Worm (Caenorhabditis elegans) whole organism, L4 larva: ENCODE data around the gene B0280.9.
A peak's percentile ranks its signal among the peaks of the same experiment; 100 is the strongest.

Experiments used
- D1046.2 ChIP-seq: fragments of 200-800 bp; sonication (Bioruptor generic); IDR thresholded peaks from 2 replicates; pipeline ENCODE4 v1.3.6; 2022; ENCODE audit warnings: missing genetic modification characterization, missing compliant biosample characterization
- F37D6.2 ChIP-seq: sonication (generic microtip); optimal IDR thresholded peaks from 2 replicates; lab custom pipeline; 2016; ENCODE audit warnings: mild to moderate bottlenecking, missing genetic modification characterization, missing compliant biosample characterization
- F44E2.7 ChIP-seq: fragments of 200-800 bp; sonication (Bioruptor generic); IDR thresholded peaks from 2 replicates; pipeline ENCODE4 v2.1.2; 2022; ENCODE audit warnings: missing genetic modification characterization, missing compliant biosample characterization
- R02D3.7 ChIP-seq: fragments of 150-350 bp; sonication (generic microtip); optimal IDR thresholded peaks from 3 replicates; lab custom pipeline; 2014; ENCODE audit warnings: missing biosample characterization, missing genetic modification characterization
- T26A8.4 ChIP-seq: fragments of 200-800 bp; sonication (Bioruptor generic); IDR thresholded peaks from 2 replicates; pipeline ENCODE4 v1.3.6; 2022; ENCODE audit warnings: missing genetic modification characterization, missing compliant biosample characterization
- Y48G9A.11 ChIP-seq: fragments of 200-800 bp; sonication (Bioruptor generic); IDR thresholded peaks from 2 replicates; pipeline ENCODE4 v1.3.6; 2022; ENCODE audit warnings: missing genetic modification reagents, missing genetic modification characterization, missing compliant biosample characterization
- ZK546.5 ChIP-seq, 2 experiments: sonication (generic microtip); optimal IDR thresholded peaks; 2 replicates each; lab custom pipeline; 2017; ENCODE audit warnings: missing biosample characterization in 2 of 2, missing genetic modification characterization in 2 of 2
- aha-1 ChIP-seq: fragments of 150-350 bp; peaks from one replicate; lab custom pipeline; 2014; ENCODE audit warnings: missing biosample characterization, missing genetic modification characterization
- ama-1 ChIP-seq: fragments of 150-350 bp; optimal IDR thresholded peaks from 2 replicates; lab custom pipeline; 2014; ENCODE audit warnings: inconsistent platforms, mixed read lengths
- attf-4 ChIP-seq: sonication (generic microtip); optimal IDR thresholded peaks from 3 replicates; lab custom pipeline; 2017; ENCODE audit warnings: missing biosample characterization, missing genetic modification characterization
- ceh-20 ChIP-seq: fragments of 200-800 bp; sonication (Bioruptor generic); IDR thresholded peaks from 2 replicates; pipeline ENCODE4 v1.3.6; 2022; ENCODE audit warnings: missing genetic modification reagents, missing genetic modification characterization, missing compliant biosample characterization
- ceh-44 ChIP-seq: fragments of 200-800 bp; sonication (Bioruptor generic); IDR thresholded peaks from 2 replicates; pipeline ENCODE4 v1.3.6; 2022; ENCODE audit warnings: missing genetic modification reagents, missing genetic modification characterization, missing compliant biosample characterization
- ceh-62 ChIP-seq: sonication (generic microtip); optimal IDR thresholded peaks from 2 replicates; lab custom pipeline; 2017; ENCODE audit warnings: missing biosample characterization, missing genetic modification characterization
- ces-1 ChIP-seq: fragments of 150-350 bp; sonication (generic microtip); optimal IDR thresholded peaks from 4 replicates; lab custom pipeline; 2014; ENCODE audit warnings: missing biosample characterization, missing genetic modification reagents, missing genetic modification characterization
- cey-2 ChIP-seq: sonication (generic microtip); optimal IDR thresholded peaks from 3 replicates; lab custom pipeline; 2017; ENCODE audit warnings: missing genetic modification characterization, mild to moderate bottlenecking, missing compliant biosample characterization, antibody characterized with exemption, borderline replicate concordance; ENCODE audit not compliant: insufficient read depth
- ctbp-1 ChIP-seq: fragments of 200-800 bp; sonication (Bioruptor generic); IDR thresholded peaks from 2 replicates; pipeline ENCODE4 v1.3.6; 2022; ENCODE audit warnings: missing genetic modification reagents, missing genetic modification characterization, missing compliant biosample characterization
- daf-16 ChIP-seq, 3 experiments: sonication (generic microtip); optimal IDR thresholded peaks; 2 replicates each; lab custom pipeline; 2016 to 2017; ENCODE audit warnings: missing genetic modification characterization in 3 of 3, missing genetic modification reagents in 3 of 3, mild to moderate bottlenecking in 2 of 3, missing compliant biosample characterization in 2 of 3, missing biosample characterization in 1 of 3, moderate library complexity in 1 of 3
- dmd-6 ChIP-seq: fragments of 200-800 bp; sonication (Bioruptor generic); IDR thresholded peaks from 2 replicates; pipeline ENCODE4 v1.3.6; 2022; ENCODE audit warnings: missing genetic modification reagents, missing genetic modification characterization, missing compliant biosample characterization
- duxl-1 ChIP-seq: sonication (generic microtip); optimal IDR thresholded peaks from 2 replicates; lab custom pipeline; 2016; ENCODE audit warnings: mild to moderate bottlenecking, missing genetic modification characterization, moderate library complexity, missing compliant biosample characterization; ENCODE audit not compliant: poor library complexity
- egl-43 ChIP-seq: fragments of 200-800 bp; sonication (Bioruptor generic); IDR thresholded peaks from 2 replicates; pipeline ENCODE4 v1.3.6; 2022; ENCODE audit warnings: missing genetic modification reagents, missing genetic modification characterization, missing compliant biosample characterization
- hlh-11 ChIP-seq: fragments of 200-800 bp; sonication (Bioruptor generic); optimal IDR thresholded peaks from 2 replicates; lab custom pipeline; 2018; ENCODE audit warnings: mild to moderate bottlenecking, missing genetic modification characterization, missing compliant biosample characterization
- hmg-1.1 ChIP-seq: fragments of 200-800 bp; sonication (Bioruptor generic); IDR thresholded peaks from 2 replicates; pipeline ENCODE4 v1.3.6; 2022; ENCODE audit warnings: missing genetic modification reagents, missing genetic modification characterization, missing compliant biosample characterization
- lim-7 ChIP-seq: fragments of 200-800 bp; sonication (Bioruptor generic); IDR thresholded peaks from 2 replicates; pipeline ENCODE4 v1.3.6; 2022; ENCODE audit warnings: missing genetic modification characterization, missing compliant biosample characterization
- lin-1 ChIP-seq: fragments of 200-800 bp; sonication (Bioruptor generic); IDR thresholded peaks from 2 replicates; pipeline ENCODE4 v1.3.6; 2022; ENCODE audit warnings: missing genetic modification reagents, missing genetic modification characterization, missing compliant biosample characterization
- lin-13 ChIP-seq: fragments of 150-350 bp; optimal IDR thresholded peaks from 2 replicates; lab custom pipeline; 2014; ENCODE audit warnings: missing biosample characterization, missing genetic modification reagents, missing genetic modification characterization
- lin-29 ChIP-seq: fragments of 200-800 bp; sonication (Bioruptor generic); IDR thresholded peaks from 2 replicates; pipeline ENCODE4 v1.3.6; 2022; ENCODE audit warnings: missing genetic modification reagents, missing genetic modification characterization, missing compliant biosample characterization
- lir-3 ChIP-seq: sonication (generic microtip); optimal IDR thresholded peaks from 2 replicates; lab custom pipeline; 2016; ENCODE audit warnings: mild to moderate bottlenecking, missing genetic modification characterization, missing compliant biosample characterization
- mep-1 ChIP-seq: fragments of 150-350 bp; sonication (generic microtip); optimal IDR thresholded peaks from 3 replicates; lab custom pipeline; 2014; ENCODE audit warnings: missing biosample characterization, missing genetic modification characterization
- mxl-3 ChIP-seq: fragments of 200-800 bp; sonication (Bioruptor generic); optimal IDR thresholded peaks from 2 replicates; lab custom pipeline; 2018; ENCODE audit warnings: mild to moderate bottlenecking, missing genetic modification characterization, missing compliant biosample characterization
- nhr-111 ChIP-seq: fragments of 200-800 bp; sonication (Bioruptor generic); optimal IDR thresholded peaks from 2 replicates; lab custom pipeline; 2018; ENCODE audit warnings: mild to moderate bottlenecking, missing genetic modification characterization, missing compliant biosample characterization
- nhr-25 ChIP-seq: sonication (generic microtip); optimal IDR thresholded peaks from 2 replicates; lab custom pipeline; 2017; ENCODE audit warnings: missing genetic modification characterization, mild to moderate bottlenecking, missing compliant biosample characterization, antibody characterized with exemption, moderate library complexity, borderline replicate concordance; ENCODE audit not compliant: insufficient read depth
- nhr-41 ChIP-seq: fragments of 200-800 bp; sonication (Bioruptor generic); IDR thresholded peaks from 2 replicates; pipeline ENCODE4 v1.3.6; 2022; ENCODE audit warnings: missing genetic modification reagents, missing genetic modification characterization, missing compliant biosample characterization
- nhr-48 ChIP-seq: sonication (generic microtip); optimal IDR thresholded peaks from 2 replicates; lab custom pipeline; 2016; ENCODE audit warnings: mild to moderate bottlenecking, missing genetic modification characterization, missing compliant biosample characterization
- nhr-6 ChIP-seq: fragments of 150-350 bp; optimal IDR thresholded peaks from 2 replicates; lab custom pipeline; 2014; ENCODE audit warnings: missing biosample characterization, missing genetic modification characterization
- php-3 ChIP-seq: fragments of 200-800 bp; sonication (Bioruptor generic); IDR thresholded peaks from 2 replicates; pipeline ENCODE4 v1.3.6; 2022; ENCODE audit warnings: missing genetic modification reagents, missing genetic modification characterization, missing compliant biosample characterization
- rbr-2 ChIP-seq: sonication (generic microtip); optimal IDR thresholded peaks from 2 replicates; lab custom pipeline; 2016; ENCODE audit warnings: missing genotype, missing genetic modification characterization, missing compliant biosample characterization
- snpc-4 ChIP-seq: fragments of 150-350 bp; optimal IDR thresholded peaks from 2 replicates; lab custom pipeline; 2014; ENCODE audit warnings: missing biosample characterization, missing genetic modification characterization
- spr-1 ChIP-seq: sonication (generic microtip); optimal IDR thresholded peaks from 2 replicates; lab custom pipeline; 2016; ENCODE audit warnings: mild to moderate bottlenecking, missing genetic modification characterization, missing compliant biosample characterization
- unc-130 ChIP-seq: sonication (generic microtip); optimal IDR thresholded peaks from 2 replicates; lab custom pipeline; 2016; ENCODE audit warnings: missing genetic modification reagents, missing genetic modification characterization, missing compliant biosample characterization
- unc-62 ChIP-seq, 3 experiments: fragments of 150-350 bp in 1 of 3; sonication (generic microtip); optimal IDR thresholded peaks in 2 of 3; peaks in 1 of 3; 1 replicate in 1 of 3; 2 replicates in 2 of 3; lab custom pipeline; 2014 to 2017; ENCODE audit warnings: missing biosample characterization in 3 of 3, missing genetic modification characterization in 3 of 3, missing genetic modification reagents in 3 of 3, missing genotype in 1 of 3
- ztf-7 ChIP-seq: fragments of 150-350 bp; optimal IDR thresholded peaks from 2 replicates; lab custom pipeline; 2014; ENCODE audit warnings: missing biosample characterization, missing genetic modification characterization

Gene B0280.9

ce11 chrIII:7162065-7162762 lies 39.5 kb upstream of the B0280.9 start, which contains the start of the genes syf-2 and K04G7.1 (continued):
- TF ChIP-seq lin-1, result peak; percentile 63
- TF ChIP-seq dmd-6 (GFP tag; lab: Robert Waterston, UW), result peak; percentile 84
- TF ChIP-seq nhr-48, result peak; percentile 28
- peak; percentile 96 for TF ChIP-seq mep-1 (tag; lab: Kevin White, UChicago)
- TF ChIP-seq D1046.2 (GFP tag; lab: Robert Waterston, UW), result peak; percentile 35; the same call in 1 of the 2 replicates
- no peak for TF ChIP-seq lin-29 (GFP tag; lab: Robert Waterston, UW)
- TF ChIP-seq spr-1, result peak; percentile 23
- TF ChIP-seq lir-3 (tag; lab: Kevin White, UChicago), result no peak
- TF ChIP-seq, all 104 proteins: peak for 55

ce11 chrIII:7161055-7161454 lies 38.4 kb upstream of the B0280.9 start, which contains the start of gene rnp-7:
TSS of gene rnp-7 (minus strand) at chrIII:7161155.
- TF ChIP-seq ceh-44 (GFP tag; lab: Robert Waterston, UW), result no peak
- TF ChIP-seq ctbp-1 (GFP tag; lab: Robert Waterston, UW), result no peak

- TF ChIP-seq aha-1 (tag; lab: Kevin White, UChicago), result peak; percentile 66
- TF ChIP-seq unc-62 (GFP tag; optimal IDR thresholded peaks at IDR 0.05 in 1 of 2; lab: Kevin White, UChicago), result peak in 1 of 2 experiments; percentile 64
- TF ChIP-seq unc-62 (tag; optimal IDR thresholded peaks at IDR 0.05; lab: Kevin White, UChicago), result no peak
- no peak for TF ChIP-seq snpc-4
These were observed 36.6 kb upstream of the B0280.9 start for ce11 chrIII:7159246-7159645.

- TF ChIP-seq egl-43 (no peak), ama-1 (peak; percentile 28)
These were observed 36.0 kb upstream of the B0280.9 start, which contains the start of gene nuo-4 for ce11 chrIII:7158709-7159108. TSS of gene nuo-4 (minus strand) at chrIII:7158809.

- peak; percentile 83 for TF ChIP-seq nhr-25 (tag; lab: Kevin White, UChicago)
- TF ChIP-seq nhr-111 (GFP tag; lab: Kevin White, UChicago), result no peak
- peak; percentile 52 to 75 for TF ChIP-seq daf-16 (GFP tag; optimal IDR thresholded peaks at IDR 0.05; lab: Kevin White, UChicago)
- peak; percentile 82 for TF ChIP-seq daf-16 (tag; optimal IDR thresholded peaks at IDR 0.05; lab: Kevin White, UChicago)
- no peak for TF ChIP-seq ZK546.5 (tag; optimal IDR thresholded peaks at IDR 0.05; lab: Kevin White, UChicago)
- TF ChIP-seq ceh-20 (GFP tag; lab: Robert Waterston, UW), result peak; percentile 86
- peak; percentile 82 for TF ChIP-seq php-3 (GFP tag; lab: Robert Waterston, UW)
- TF ChIP-seq hmg-1.1 (GFP tag; lab: Robert Waterston, UW), result peak; percentile 95
- no peak for TF ChIP-seq F44E2.7 (GFP tag; lab: Robert Waterston, UW)
- peak; percentile 13 for TF ChIP-seq ces-1
- peak; percentile 63 for TF ChIP-seq duxl-1
- TF ChIP-seq Y48G9A.11 (GFP tag; lab: Robert Waterston, UW), result no peak
- TF ChIP-seq F37D6.2 (tag; lab: Kevin White, UChicago), result peak; percentile 80
- peak; percentile 77 for TF ChIP-seq spr-1
- TF ChIP-seq hlh-11 (tag; lab: Kevin White, UChicago), result peak; percentile 97
- TF ChIP-seq rbr-2 (tag; lab: Kevin White, UChicago), result peak; percentile 92
- TF ChIP-seq R02D3.7 (tag; lab: Kevin White, UChicago), result no peak
- TF ChIP-seq nhr-41, result no peak
- TF ChIP-seq T26A8.4 (GFP tag; lab: Robert Waterston, UW), result peak; percentile 89
- no peak for TF ChIP-seq ceh-62 (tag; lab: Kevin White, UChicago)
- TF ChIP-seq lin-13 (GFP tag; lab: Kevin White, UChicago), result no peak
- no peak for TF ChIP-seq unc-130 (GFP tag; lab: Kevin White, UChicago)
- TF ChIP-seq lim-7, result no peak
- no peak for TF ChIP-seq ztf-7 (tag; lab: Kevin White, UChicago)
- no peak for TF ChIP-seq attf-4 (tag; lab: Kevin White, UChicago)
- peak; percentile 39 for TF ChIP-seq nhr-6 (tag; lab: Kevin White, UChicago)
- peak in 1 of 2 experiments; percentile 96 for TF ChIP-seq unc-62 (GFP tag; optimal IDR thresholded peaks at IDR 0.05 in 1 of 2; lab: Kevin White, UChicago)
- TF ChIP-seq unc-62 (tag; optimal IDR thresholded peaks at IDR 0.05; lab: Kevin White, UChicago), result no peak
- TF ChIP-seq mxl-3 (GFP tag; lab: Kevin White, UChicago), result peak; percentile 66
- no peak for TF ChIP-seq cey-2 (tag; lab: Kevin White, UChicago)
These were observed 32.9 kb upstream of the B0280.9 start for ce11 chrIII:7155631-7156030.
